Fruit fly (Drosophila melanogaster) whole organism, embryonic: ENCODE data around the gene bib.
A peak's percentile ranks its signal among the peaks of the same experiment; 100 is the strongest.

ENCODE experiments used
- Aef1 ChIP-seq: fragments of 200-800 bp; sonication (Bioruptor generic); IDR thresholded peaks from 3 replicates; pipeline ENCODE4 v1.3.6; 2022; ENCODE audit warnings: missing biosample characterization, missing genetic modification characterization
- B-H2 ChIP-seq: fragments of 200-800 bp; sonication (Bioruptor generic); optimal IDR thresholded peaks from 2 replicates; lab custom pipeline; 2018; ENCODE audit warnings: missing biosample characterization, mild to moderate bottlenecking, missing genetic modification characterization
- Bgb ChIP-seq: fragments of 200-800 bp; sonication (Bioruptor generic); IDR thresholded peaks from 2 replicates; pipeline ENCODE4 v1.3.6; 2022; ENCODE audit warnings: missing biosample characterization, missing genetic modification characterization; ENCODE audit not compliant: partially characterized antibody
- CG1024 ChIP-seq: fragments of 200-800 bp; sonication (Bioruptor generic); IDR thresholded peaks from 2 replicates; pipeline ENCODE4 v1.3.6; 2022; ENCODE audit warnings: missing biosample characterization, missing genetic modification characterization
- CG10267 ChIP-seq: fragments of 200-800 bp; sonication (Bioruptor generic); optimal IDR thresholded peaks from 2 replicates; lab custom pipeline; 2018; ENCODE audit warnings: missing biosample characterization, mild to moderate bottlenecking, missing genetic modification characterization, moderate library complexity
- CG1233 ChIP-seq: fragments of 200-800 bp; sonication (Bioruptor generic); optimal IDR thresholded peaks from 4 replicates; lab custom pipeline; 2018; ENCODE audit warnings: missing biosample characterization, mild to moderate bottlenecking, missing genetic modification characterization
- CG12942 ChIP-seq: fragments of 200-800 bp; sonication (Bioruptor generic); optimal IDR thresholded peaks from 3 replicates; lab custom pipeline; 2016; ENCODE audit warnings: missing biosample characterization, missing genetic modification characterization
- CG1603 ChIP-seq: fragments of 200-800 bp; sonication (Bioruptor generic); optimal IDR thresholded peaks from 2 replicates; lab custom pipeline; 2019; ENCODE audit warnings: missing biosample characterization, mild to moderate bottlenecking, missing genetic modification characterization, moderate library complexity
- CG18476 ChIP-seq: fragments of 200-800 bp; sonication (Bioruptor generic); optimal IDR thresholded peaks from 2 replicates; lab custom pipeline; 2016; ENCODE audit warnings: missing biosample characterization, mild to moderate bottlenecking, missing genetic modification characterization
- CG2120 ChIP-seq: fragments of 200-800 bp; sonication (Bioruptor generic); optimal IDR thresholded peaks from 3 replicates; lab custom pipeline; 2016; ENCODE audit warnings: missing biosample characterization, missing genetic modification characterization
- CG6654 ChIP-seq: fragments of 200-800 bp; sonication (Bioruptor generic); optimal IDR thresholded peaks from 2 replicates; lab custom pipeline; 2017; ENCODE audit warnings: missing biosample characterization, mild to moderate bottlenecking, missing genetic modification characterization
- CG6791 ChIP-seq: fragments of 200-800 bp; sonication (Bioruptor generic); IDR thresholded peaks from 3 replicates; pipeline ENCODE4 v1.3.6; 2022; ENCODE audit warnings: missing biosample characterization, missing genetic modification characterization; ENCODE audit not compliant: partially characterized antibody
- CG7745 ChIP-seq: fragments of 200-800 bp; sonication (Bioruptor generic); optimal IDR thresholded peaks from 2 replicates; lab custom pipeline; 2018; ENCODE audit warnings: missing biosample characterization, mild to moderate bottlenecking, missing genetic modification characterization, moderate library complexity
- CG7987 ChIP-seq: fragments of 200-800 bp; sonication (Bioruptor generic); optimal IDR thresholded peaks from 2 replicates; lab custom pipeline; 2018; ENCODE audit warnings: missing biosample characterization, mild to moderate bottlenecking, missing genetic modification characterization, moderate library complexity
- CG8359 ChIP-seq: fragments of 200-800 bp; sonication (Bioruptor generic); optimal IDR thresholded peaks from 2 replicates; lab custom pipeline; 2017; ENCODE audit warnings: missing biosample characterization, mild to moderate bottlenecking, missing genetic modification characterization, borderline replicate concordance
- CG9215 ChIP-seq: fragments of 200-800 bp; sonication (Bioruptor generic); IDR thresholded peaks from 2 replicates; pipeline ENCODE4 v1.3.6; 2022; ENCODE audit warnings: missing biosample characterization, missing genetic modification characterization
- CG9797 ChIP-seq: fragments of 200-800 bp; sonication (Bioruptor generic); optimal IDR thresholded peaks from 3 replicates; lab custom pipeline; 2018; ENCODE audit warnings: missing biosample characterization, mild to moderate bottlenecking, missing genetic modification characterization
- Dip3 ChIP-seq: fragments of 200-800 bp; sonication (Bioruptor generic); optimal IDR thresholded peaks from 3 replicates; lab custom pipeline; 2016; ENCODE audit warnings: missing biosample characterization, missing genetic modification characterization
- Lhr ChIP-seq: fragments of 200-800 bp; sonication (Bioruptor generic); optimal IDR thresholded peaks from 3 replicates; lab custom pipeline; 2017; ENCODE audit warnings: mild to moderate bottlenecking, missing biosample characterization, missing genetic modification reagents, missing genetic modification characterization
- MESR4 ChIP-seq: fragments of 200-800 bp; sonication (Bioruptor generic); optimal IDR thresholded peaks from 2 replicates; lab custom pipeline; 2018; ENCODE audit warnings: missing biosample characterization, mild to moderate bottlenecking, missing genetic modification characterization, moderate library complexity
- NFAT ChIP-seq: fragments of 200-800 bp; sonication (Bioruptor generic); IDR thresholded peaks from 2 replicates; pipeline ENCODE4 v1.3.6; 2022; ENCODE audit warnings: missing biosample characterization, missing genetic modification characterization
- Rfx ChIP-seq: fragments of 200-800 bp; sonication (Bioruptor generic); IDR thresholded peaks from 2 replicates; pipeline ENCODE4 v1.3.6; 2022; ENCODE audit warnings: missing biosample characterization, missing genetic modification characterization
- Sin3A ChIP-seq: fragments of >200 bp; optimal IDR thresholded peaks from 2 replicates; lab custom pipeline; 2018
- Sry-β ChIP-seq: fragments of 200-800 bp; sonication (Bioruptor generic); optimal IDR thresholded peaks from 2 replicates; lab custom pipeline; 2018; ENCODE audit warnings: missing biosample characterization, mild to moderate bottlenecking, missing genetic modification characterization, moderate library complexity
- Xbp1 ChIP-seq: fragments of 200-800 bp; sonication (Bioruptor generic); optimal IDR thresholded peaks from 3 replicates; lab custom pipeline; 2016; ENCODE audit warnings: missing biosample characterization, mild to moderate bottlenecking, missing genetic modification characterization
- YL-1 ChIP-seq: fragments of 200-800 bp; sonication (Bioruptor generic); optimal IDR thresholded peaks from 3 replicates; lab custom pipeline; 2017; ENCODE audit warnings: missing biosample characterization, mild to moderate bottlenecking, missing genetic modification characterization
- ap ChIP-seq: fragments of 200-800 bp; sonication (Bioruptor generic); IDR thresholded peaks from 2 replicates; pipeline ENCODE4 v1.3.6; 2022; ENCODE audit warnings: missing biosample characterization, missing genetic modification characterization
- ato ChIP-seq: fragments of 200-800 bp; sonication (Bioruptor generic); IDR thresholded peaks from 2 replicates; pipeline ENCODE4 v1.3.6; 2022; ENCODE audit warnings: missing biosample characterization, missing genetic modification characterization; ENCODE audit not compliant: partially characterized antibody
- chn ChIP-seq: fragments of 200-800 bp; sonication (Bioruptor generic); optimal IDR thresholded peaks from 2 replicates; lab custom pipeline; 2016; ENCODE audit warnings: missing biosample characterization, missing genetic modification characterization
- corto ChIP-seq: fragments of 200-800 bp; sonication (Bioruptor generic); optimal IDR thresholded peaks from 2 replicates; lab custom pipeline; 2016; ENCODE audit warnings: missing biosample characterization, mild to moderate bottlenecking, missing genetic modification characterization, moderate library complexity
- croc ChIP-seq: fragments of 200-800 bp; sonication (Bioruptor generic); conservative IDR thresholded peaks from 3 replicates; pipeline ENCODE4 v1.3.6; 2022; ENCODE audit warnings: missing biosample characterization, missing genetic modification characterization
- danr ChIP-seq: fragments of 200-800 bp; sonication (Bioruptor generic); IDR thresholded peaks from 2 replicates; pipeline ENCODE4 v1.3.6; 2022; ENCODE audit warnings: missing biosample characterization, missing genetic modification characterization
- disco-r ChIP-seq: fragments of 200-800 bp; sonication (Bioruptor generic); optimal IDR thresholded peaks from 2 replicates; lab custom pipeline; 2016; ENCODE audit warnings: missing biosample characterization, missing genetic modification characterization
- ems ChIP-seq: fragments of 200-800 bp; sonication (Bioruptor generic); optimal IDR thresholded peaks from 3 replicates; lab custom pipeline; 2016; ENCODE audit warnings: missing biosample characterization, missing genetic modification characterization
- fu2 ChIP-seq: fragments of 200-800 bp; sonication (Bioruptor generic); optimal IDR thresholded peaks from 2 replicates; lab custom pipeline; 2016; ENCODE audit warnings: missing biosample characterization, missing genetic modification characterization
- gce ChIP-seq: fragments of 200-800 bp; sonication (Bioruptor generic); IDR thresholded peaks from 3 replicates; pipeline ENCODE4 v1.3.6; 2022; ENCODE audit warnings: missing biosample characterization, missing genetic modification characterization
- grn ChIP-seq: fragments of 200-800 bp; sonication (Bioruptor generic); optimal IDR thresholded peaks from 3 replicates; lab custom pipeline; 2017; ENCODE audit warnings: missing biosample characterization, missing genetic modification characterization
- jigr1 ChIP-seq: fragments of 200-800 bp; sonication (Bioruptor generic); IDR thresholded peaks from 3 replicates; pipeline ENCODE4 v1.3.6; 2022; ENCODE audit warnings: missing biosample characterization, missing genetic modification characterization
- jumu ChIP-seq: fragments of 200-800 bp; sonication (Bioruptor generic); optimal IDR thresholded peaks from 3 replicates; lab custom pipeline; 2016; ENCODE audit warnings: missing biosample characterization, missing genetic modification characterization
- lilli ChIP-seq: fragments of 200-800 bp; sonication (Bioruptor generic); optimal IDR thresholded peaks from 3 replicates; lab custom pipeline; 2016; ENCODE audit warnings: missing biosample characterization, missing genetic modification characterization
- maf-S ChIP-seq: fragments of 200-800 bp; sonication (Bioruptor generic); optimal IDR thresholded peaks from 2 replicates; lab custom pipeline; 2016; ENCODE audit warnings: missing biosample characterization, missing genetic modification characterization
- mirr ChIP-seq: fragments of 200-800 bp; sonication (Bioruptor generic); optimal IDR thresholded peaks from 3 replicates; lab custom pipeline; 2018; ENCODE audit warnings: missing biosample characterization, mild to moderate bottlenecking, missing genetic modification characterization
- pho ChIP-seq: fragments of 200-800 bp; sonication (Bioruptor generic); optimal IDR thresholded peaks from 2 replicates; lab custom pipeline; 2016; ENCODE audit warnings: missing biosample characterization, missing genetic modification characterization
- phol ChIP-seq: fragments of 200-800 bp; sonication (Bioruptor generic); optimal IDR thresholded peaks from 3 replicates; lab custom pipeline; 2018; ENCODE audit warnings: missing biosample characterization, mild to moderate bottlenecking, missing genetic modification characterization, moderate library complexity
- row ChIP-seq: fragments of 200-800 bp; sonication (Bioruptor generic); IDR thresholded peaks from 3 replicates; pipeline ENCODE4 v1.3.6; 2022; ENCODE audit warnings: missing biosample characterization, missing genetic modification characterization
- so ChIP-seq: fragments of 200-800 bp; sonication (Bioruptor generic); IDR thresholded peaks from 3 replicates; pipeline ENCODE4 v1.3.6; 2022; ENCODE audit warnings: missing biosample characterization, missing genetic modification characterization
- tna ChIP-seq: fragments of 200-800 bp; sonication (Bioruptor generic); IDR thresholded peaks from 2 replicates; pipeline ENCODE4 v1.3.6; 2022; ENCODE audit warnings: missing biosample characterization, missing genetic modification characterization; ENCODE audit not compliant: partially characterized antibody
- trem ChIP-seq: fragments of 200-800 bp; optimal IDR thresholded peaks from 3 replicates; lab custom pipeline; 2019; ENCODE audit warnings: missing biosample characterization, mild to moderate bottlenecking, missing genetic modification characterization, moderate library complexity
- ttk ChIP-seq: fragments of 200-800 bp; sonication (Bioruptor generic); IDR thresholded peaks from 2 replicates; pipeline ENCODE4 v2.1.2; 2022; ENCODE audit warnings: missing biosample characterization, missing genetic modification characterization
- vnd ChIP-seq: fragments of 200-800 bp; sonication (Bioruptor generic); IDR thresholded peaks from 3 replicates; pipeline ENCODE4 v1.3.6; 2022; ENCODE audit warnings: missing biosample characterization, missing genetic modification characterization; ENCODE audit not compliant: partially characterized antibody

Gene bib

DNA sequence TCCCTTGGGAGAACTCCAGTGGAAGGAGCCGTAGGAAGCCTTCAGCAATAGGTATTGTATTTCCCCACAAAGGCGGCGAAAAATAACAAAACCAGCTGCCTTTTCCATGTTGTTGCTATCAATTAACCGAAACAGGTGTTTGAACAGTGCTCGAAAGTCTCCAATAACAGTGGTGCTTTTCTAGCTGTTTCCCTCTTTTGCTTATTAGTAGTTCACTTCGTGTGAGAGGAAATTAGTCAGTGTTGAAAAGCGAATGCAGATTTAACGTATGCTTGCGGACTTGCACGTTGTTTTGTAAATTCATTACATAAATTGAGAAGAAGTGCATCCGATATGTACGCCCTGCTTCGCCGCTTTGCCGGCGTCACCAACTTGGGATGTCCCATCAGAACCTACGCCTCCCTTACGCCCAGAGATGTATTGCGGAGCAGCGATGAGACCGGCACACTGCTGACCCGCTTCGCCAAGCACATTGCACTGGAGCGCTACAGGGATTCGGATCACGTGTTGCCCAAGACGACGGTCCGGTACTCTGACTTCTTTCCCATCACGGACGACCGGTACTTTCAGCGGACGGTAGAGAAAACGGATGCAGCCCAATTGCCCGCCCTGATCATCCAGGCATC lies 45.7 kb upstream of the bib start, which contains the start of the genes Datp and CG4619 (continued):
- TF ChIP-seq CG1024 (GFP tag; lab: Robert Waterston, UW) (0 out of 2 replicates have a peak, but pooled peaks have one; percentile 6), maf-S (peak; percentile 25), CG2120 (peak; percentile 75), danr (GFP tag; lab: Robert Waterston, UW) (no peak), Sry-β (peak; percentile 93), chn (GFP tag; lab: Kevin White, UChicago) (no peak), fu2 (GFP tag; lab: Kevin White, UChicago) (peak; percentile 69), corto (GFP tag; lab: Kevin White, UChicago) (no peak), YL-1 (GFP tag; lab: Kevin White, UChicago) (peak; percentile 68), Dip3 (peak; percentile 42), gce (GFP tag; lab: Robert Waterston, UW) (no peak), NFAT (GFP tag; lab: Robert Waterston, UW) (peak; percentile 76), trem (tag; lab: Kevin White, UChicago) (peak; percentile 32), Xbp1 (GFP tag; lab: Kevin White, UChicago) (peak; percentile 61), Lhr (GFP tag; lab: Kevin White, UChicago) (no peak), Bgb (GFP tag; lab: Robert Waterston, UW) (peak; percentile 8; the same call in 1 of the 2 replicates), ttk (GFP tag; lab: Robert Waterston, UW) (no peak), Rfx (GFP tag; lab: Robert Waterston, UW) (peak; percentile 81), MESR4 (GFP tag; lab: Kevin White, UChicago) (peak; percentile 68), jumu (GFP tag; lab: Kevin White, UChicago) (peak; percentile 8), mirr (GFP tag; lab: Kevin White, UChicago) (peak; percentile 53), tna (GFP tag; lab: Robert Waterston, UW) (no peak), CG1603 (tag; lab: Kevin White, UChicago) (peak; percentile 74), CG1233 (GFP tag; lab: Kevin White, UChicago) (no peak), Sin3A (peak; percentile 31), vnd (GFP tag; lab: Robert Waterston, UW) (no peak), CG7745 (no peak), CG9215 (GFP tag; lab: Robert Waterston, UW) (peak; percentile 38), grn (GFP tag; lab: Kevin White, UChicago) (no peak), Aef1 (GFP tag; lab: Robert Waterston, UW) (peak; percentile 59; the same call in 2 of the 3 replicates), pho (GFP tag; lab: Kevin White, UChicago) (peak; percentile 38), B-H2 (GFP tag; lab: Kevin White, UChicago) (peak; percentile 81), row (GFP tag; lab: Robert Waterston, UW) (peak; percentile 61), CG12942 (GFP tag; lab: Kevin White, UChicago) (peak; percentile 50), CG10267 (tag; lab: Kevin White, UChicago) (peak; percentile 92), ap (GFP tag; lab: Robert Waterston, UW) (no peak), CG8359 (no peak), ato (no peak), CG6791 (GFP tag; lab: Robert Waterston, UW) (peak; percentile 65; the same call in 1 of the 3 replicates), disco-r (peak; percentile 20), lilli (GFP tag; lab: Kevin White, UChicago) (peak; percentile 51), so (no peak; the same call in 2 of the 3 replicates), CG18476 (no peak), ems (GFP tag; lab: Kevin White, UChicago) (no peak), phol (tag; lab: Kevin White, UChicago) (peak; percentile 39), croc (peak; percentile 24; the same call in 1 of the 3 replicates), CG9797 (GFP tag; lab: Kevin White, UChicago) (peak; percentile 8), CG6654 (GFP tag; lab: Kevin White, UChicago) (no peak), jigr1 (GFP tag; lab: Robert Waterston, UW) (no peak), CG7987 (GFP tag; lab: Kevin White, UChicago) (peak; percentile 30)
